Worm (Caenorhabditis elegans) whole organism, L4 larva: Measurements from ENCODE around the gene C16B8.3.

Experiments
- F49E8.2 ChIP-seq: sonication (generic microtip); optimal IDR thresholded peaks from 2 replicates; lab custom pipeline; 2016; ENCODE audit warnings: missing compliant biosample characterization, mild to moderate bottlenecking, missing genetic modification characterization, borderline replicate concordance
- hmg-1.1 ChIP-seq: fragments of 200-800 bp; sonication (Bioruptor generic); IDR thresholded peaks from 2 replicates; pipeline ENCODE4 v1.3.6; 2022; ENCODE audit warnings: missing genetic modification reagents, missing genetic modification characterization, missing compliant biosample characterization
- jun-1 ChIP-seq: fragments of 150-350 bp; optimal IDR thresholded peaks from 2 replicates; lab custom pipeline; 2014; ENCODE audit warnings: missing biosample characterization, missing genetic modification reagents, missing genetic modification characterization
- lin-1 ChIP-seq: fragments of 200-800 bp; sonication (Bioruptor generic); IDR thresholded peaks from 2 replicates; pipeline ENCODE4 v1.3.6; 2022; ENCODE audit warnings: missing genetic modification reagents, missing genetic modification characterization, missing compliant biosample characterization
- lsy-2 ChIP-seq, 2 experiments: fragments of 150-350 bp in 1 of 2; sonication (generic microtip) in 1 of 2; optimal IDR thresholded peaks; 2 replicates each; lab custom pipeline; 2014 to 2017; ENCODE audit warnings: missing biosample characterization in 2 of 2, missing genetic modification characterization in 2 of 2
- nhr-48 ChIP-seq: sonication (generic microtip); optimal IDR thresholded peaks from 2 replicates; lab custom pipeline; 2016; ENCODE audit warnings: mild to moderate bottlenecking, missing genetic modification characterization, missing compliant biosample characterization
- pqm-1 ChIP-seq: sonication (generic microtip); optimal IDR thresholded peaks from 2 replicates; lab custom pipeline; 2017; ENCODE audit warnings: missing biosample characterization, missing genetic modification characterization

ce11 chrX:3931350-3931749 is 37.1 kb downstream of the C16B8.3 start, which contains the start of gene adt-3:
- TF ChIP-seq jun-1 (tag; lab: Kevin White, UChicago): no peak
- no peak for TF ChIP-seq hmg-1.1
- TF ChIP-seq nhr-48 (tag; lab: Kevin White, UChicago): no peak
- no peak for TF ChIP-seq lin-1
- no peak for TF ChIP-seq pqm-1 (tag; lab: Kevin White, UChicago)
- TF ChIP-seq lsy-2 (tag; optimal IDR thresholded peaks at IDR 0.05; lab: Kevin White, UChicago): no peak
- TF ChIP-seq F49E8.2 (tag; lab: Kevin White, UChicago): no peak
